Fruit fly (Drosophila melanogaster) whole organism, pupa: Measurements from ENCODE around the gene CG15212.

ENCODE experiments used
- CG12605 ChIP-seq: fragments of 200-800 bp; sonication (Bioruptor generic); IDR thresholded peaks from 2 replicates; pipeline ENCODE4 v1.3.6; 2022; ENCODE audit warnings: missing biosample characterization, missing genetic modification characterization
- CG17806 ChIP-seq: fragments of 200-800 bp; sonication (Bioruptor generic); optimal IDR thresholded peaks from 2 replicates; lab custom pipeline; 2018; ENCODE audit warnings: missing biosample characterization, mild to moderate bottlenecking, missing genetic modification characterization, moderate library complexity
- CG8301 ChIP-seq: fragments of 200-800 bp; sonication (Bioruptor generic); optimal IDR thresholded peaks from 2 replicates; lab custom pipeline; 2018; ENCODE audit warnings: missing biosample characterization, mild to moderate bottlenecking, missing genetic modification characterization

- TF ChIP-seq CG8301 (tag; lab: Kevin White, UChicago) (peak; percentile 2), CG17806 (tag; lab: Kevin White, UChicago) (no peak), CG12605 (GFP tag; lab: Robert Waterston, UW) (peak; percentile 33; the same call in 1 of the 2 replicates)
Measured at dm6 chr3L:5096674-5097073, 34.7 kb upstream of the CG15212 start.
